Worm (Caenorhabditis elegans) whole organism, L4/young adult: ENCODE results near the gene wht-1.

Source experiments
- W03F9.2 ChIP-seq: fragments of 150-350 bp; optimal IDR thresholded peaks from 2 replicates; lab custom pipeline; 2014; ENCODE audit warnings: missing biosample characterization, missing genetic modification characterization
- him-1 ChIP-seq: sonication (generic microtip); optimal IDR thresholded peaks from 2 replicates; lab custom pipeline; 2016; ENCODE audit warnings: missing genotype, missing genetic modification reagents, missing genetic modification characterization, missing compliant biosample characterization

DNA sequence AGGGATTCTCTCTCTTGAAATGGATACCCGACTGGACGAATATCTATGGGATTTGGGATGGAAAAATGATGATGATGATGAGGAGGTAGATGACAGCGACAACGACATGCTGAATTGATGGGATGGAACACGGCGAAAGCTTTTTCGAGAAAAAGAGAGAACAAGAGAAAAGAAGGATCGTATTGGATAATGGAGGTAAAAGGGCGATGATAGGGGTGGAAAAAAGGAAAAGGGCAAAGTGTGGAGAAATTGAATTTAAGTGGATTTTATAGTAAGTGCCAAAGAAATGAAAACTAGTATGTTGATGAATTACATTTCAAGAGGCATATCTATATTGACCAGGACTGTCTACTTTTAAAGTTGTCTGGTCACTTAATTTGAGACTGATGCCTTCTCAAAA, 18.3 kb upstream of the wht-1 start:
- TF ChIP-seq him-1 (tag; lab: Kevin White, UChicago) (no peak), W03F9.2 (tag; lab: Kevin White, UChicago) (no peak)
